Worm (Caenorhabditis elegans) whole organism, L1 larva: ENCODE results near the gene paic-1.

ENCODE experiments used
- alr-1 ChIP-seq: fragments of 200-800 bp; sonication (Bioruptor generic); optimal IDR thresholded peaks from 2 replicates; lab custom pipeline; 2018; ENCODE audit warnings: borderline replicate concordance, mild to moderate bottlenecking, missing genetic modification characterization, missing compliant biosample characterization
- ama-1 ChIP-seq: fragments of 150-350 bp; optimal IDR thresholded peaks from 2 replicates; lab custom pipeline; 2014
- egl-27 ChIP-seq, 2 experiments: fragments of 150-350 bp in 1 of 2; sonication (generic microtip); optimal IDR thresholded peaks; 3 replicates each; lab custom pipeline; 2017 to 2018; ENCODE audit warnings: missing biosample characterization in 2 of 2, missing genetic modification characterization in 2 of 2, missing genetic modification reagents in 2 of 2
- fos-1 ChIP-seq: fragments of 150-350 bp; optimal IDR thresholded peaks from 2 replicates; lab custom pipeline; 2014; ENCODE audit warnings: missing biosample characterization, missing genetic modification characterization
- irx-1 ChIP-seq: sonication (generic microtip); optimal IDR thresholded peaks from 2 replicates; lab custom pipeline; 2016; ENCODE audit warnings: missing genetic modification characterization, missing compliant biosample characterization
- lin-13 ChIP-seq: fragments of 150-350 bp; optimal IDR thresholded peaks from 2 replicates; lab custom pipeline; 2014; ENCODE audit warnings: missing biosample characterization, missing genetic modification reagents, missing genetic modification characterization
- mdl-1 ChIP-seq, 2 experiments: fragments of 150-350 bp; optimal IDR thresholded peaks; 2 replicates each; lab custom pipeline; 2014 to 2017; ENCODE audit warnings: missing biosample characterization in 2 of 2, missing genetic modification characterization in 2 of 2, inconsistent platforms in 1 of 2
- nhr-28 ChIP-seq: fragments of 150-350 bp; optimal IDR thresholded peaks from 2 replicates; lab custom pipeline; 2014; ENCODE audit warnings: missing biosample characterization, missing genetic modification characterization
- nhr-76 ChIP-seq: sonication (generic microtip); optimal IDR thresholded peaks from 2 replicates; lab custom pipeline; 2017; ENCODE audit warnings: missing biosample characterization, missing genetic modification characterization
- rnt-1 ChIP-seq: sonication (generic microtip); optimal IDR thresholded peaks from 2 replicates; lab custom pipeline; 2016; ENCODE audit warnings: mild to moderate bottlenecking, missing genetic modification characterization, moderate library complexity, missing compliant biosample characterization
- skn-1 ChIP-seq: fragments of 150-350 bp; optimal IDR thresholded peaks from 2 replicates; lab custom pipeline; 2014; ENCODE audit warnings: missing biosample characterization, missing genetic modification characterization
- snpc-4 ChIP-seq: fragments of 150-350 bp; optimal IDR thresholded peaks from 2 replicates; lab custom pipeline; 2014; ENCODE audit warnings: missing biosample characterization, missing genetic modification characterization
- unc-62 ChIP-seq: fragments of 150-350 bp; optimal IDR thresholded peaks from 2 replicates; lab custom pipeline; 2014; ENCODE audit warnings: missing biosample characterization, missing genetic modification reagents, missing genetic modification characterization
- ztf-4 ChIP-seq: fragments of 150-350 bp; optimal IDR thresholded peaks from 2 replicates; lab custom pipeline; 2014; ENCODE audit warnings: missing biosample characterization, missing genetic modification characterization

- TF ChIP-seq nhr-76 (tag; lab: Kevin White, UChicago) (no peak), rnt-1 (tag; lab: Kevin White, UChicago) (no peak), ztf-4 (tag; lab: Kevin White, UChicago) (no peak), unc-62 (GFP tag; lab: Kevin White, UChicago) (no peak), ama-1 (no peak), mdl-1 (tag; optimal IDR thresholded peaks at IDR 0.05; lab: Kevin White, UChicago) (no peak), nhr-28 (tag; lab: Kevin White, UChicago) (no peak), fos-1 (no peak), alr-1 (tag; lab: Kevin White, UChicago) (no peak), skn-1 (tag; lab: Kevin White, UChicago) (no peak), snpc-4 (tag; lab: Kevin White, UChicago) (no peak), lin-13 (no peak), egl-27 (tag; optimal IDR thresholded peaks at IDR 0.05; lab: Kevin White, UChicago) (no peak), irx-1 (tag; lab: Kevin White, UChicago) (no peak)
Observed at ce11 chrII:4409650-4410049, 37.3 kb upstream of the paic-1 start.
